Worm (Caenorhabditis elegans): ENCODE data around the gene nfu-1.

The nfu-1 gene

DNA sequence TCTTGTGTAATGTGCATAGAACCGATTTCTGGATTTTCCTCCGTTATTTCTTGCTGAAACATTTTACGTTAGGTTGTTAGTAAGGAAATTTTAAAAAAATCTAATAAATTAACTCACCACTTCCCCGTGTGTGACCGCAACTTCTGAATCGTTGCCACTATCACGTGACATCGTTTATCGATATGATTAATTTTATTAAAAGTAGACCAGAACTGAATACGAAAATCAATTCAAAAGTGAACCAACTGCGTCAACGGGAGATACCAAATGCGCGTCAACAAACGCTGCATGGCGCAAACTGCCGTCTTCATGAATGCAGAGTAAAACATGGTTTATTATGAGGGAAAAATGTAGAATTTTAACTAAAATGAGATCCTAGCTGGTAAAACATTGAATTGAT lies 21.2 kb upstream of the nfu-1 start, which contains the start of gene sir-2.1:
Gene sir-2.1, minus strand, starts transcription at position 212 of the 400 bp plus-strand sequence.
- no peak for TF ChIP-seq fos-1 (tag; optimal IDR thresholded peaks at IDR 0.05)
- no peak for TF ChIP-seq elt-1 (tag; optimal IDR thresholded peaks at IDR 0.05)
- peak; percentile 55 for TF ChIP-seq nhr-23 (tag; optimal IDR thresholded peaks at IDR 0.05)
- TF ChIP-seq nfya-1 (tag; optimal IDR thresholded peaks at IDR 0.05; ENCODE audit: insufficient read depth), result peak; percentile 26
- peak; percentile 58 for TF ChIP-seq lin-15B (tag; optimal IDR thresholded peaks at IDR 0.05)
- TF ChIP-seq pha-4 (tag; optimal IDR thresholded peaks at IDR 0.05), result peak; percentile 47
- TF ChIP-seq ceh-9 (tag; optimal IDR thresholded peaks at IDR 0.05), result no peak
- peak; percentile 9 for TF ChIP-seq nhr-25 (tag; optimal IDR thresholded peaks at IDR 0.05)
- peak; percentile 32 for TF ChIP-seq elt-2 (tag; optimal IDR thresholded peaks at IDR 0.05)
- peak; percentile 27 for TF ChIP-seq lin-39 (tag; optimal IDR thresholded peaks at IDR 0.05)
- TF ChIP-seq snpc-4 (tag; optimal IDR thresholded peaks at IDR 0.05), result peak; percentile 33
- peak; percentile 2 for TF ChIP-seq jun-1 (tag; optimal IDR thresholded peaks at IDR 0.05)
- peak; percentile 31 for TF ChIP-seq ceh-28 (tag; optimal IDR thresholded peaks at IDR 0.05)
- peak; percentile 59 for TF ChIP-seq ama-1 (optimal IDR thresholded peaks at IDR 0.05)
- TF ChIP-seq lsy-12 (tag; optimal IDR thresholded peaks at IDR 0.05), result peak; percentile 54
- TF ChIP-seq fkh-10 (GFP tag; optimal IDR thresholded peaks at IDR 0.05), result no peak
- peak; percentile 13 for TF ChIP-seq nhr-43 (tag; optimal IDR thresholded peaks at IDR 0.05; ENCODE audit: poor library complexity, severe bottlenecking)
- no peak for TF ChIP-seq pqm-1 (tag; optimal IDR thresholded peaks at IDR 0.05)

DNA sequence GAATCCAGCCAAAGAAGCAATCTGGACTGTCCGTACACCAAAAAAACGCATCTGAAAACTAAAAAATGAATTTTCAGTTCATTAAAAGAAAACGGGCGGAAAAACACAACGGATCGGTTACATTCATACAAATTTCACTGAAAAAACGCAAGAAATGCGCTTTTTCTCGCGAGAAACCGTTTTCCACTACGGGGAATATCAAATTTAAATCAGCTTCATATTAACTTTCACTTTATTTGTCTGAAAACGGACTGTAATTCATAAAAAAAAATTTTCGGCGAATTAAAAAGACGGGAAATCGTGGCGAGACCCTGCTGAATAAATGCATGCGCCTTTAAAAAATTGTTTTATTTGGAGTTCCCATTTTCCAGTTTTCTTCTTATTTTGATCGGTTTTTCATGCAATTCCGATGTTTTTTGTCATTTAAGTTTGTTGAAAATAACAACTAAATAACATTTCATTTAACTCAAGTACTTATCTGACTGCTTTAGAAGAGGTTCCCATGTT lies 19.4 kb upstream of the nfu-1 start, which contains the start of gene pges-2:
Gene pges-2, minus strand, starts transcription at position 51 of the 507 bp plus-strand sequence.
- TF ChIP-seq nhr-237 (tag; optimal IDR thresholded peaks at IDR 0.05), result no peak
- TF ChIP-seq hmg-11 (tag; optimal IDR thresholded peaks at IDR 0.05), result peak; percentile 42
- peak; percentile 3 for TF ChIP-seq snpc-4 (tag; optimal IDR thresholded peaks at IDR 0.05)
- peak; percentile 35 for TF ChIP-seq pqm-1 (tag; optimal IDR thresholded peaks at IDR 0.05)
- no peak for TF ChIP-seq egl-27 (tag; optimal IDR thresholded peaks at IDR 0.05)
- peak; percentile 43 for TF ChIP-seq nfya-1 (tag; optimal IDR thresholded peaks at IDR 0.05; ENCODE audit: insufficient read depth)
- TF ChIP-seq skn-1 (tag; optimal IDR thresholded peaks at IDR 0.05), result no peak
- no peak for TF ChIP-seq jun-1 (tag; optimal IDR thresholded peaks at IDR 0.05)
- TF ChIP-seq lin-15B (tag; optimal IDR thresholded peaks at IDR 0.05), result peak; percentile 40
- no peak for TF ChIP-seq tbx-2 (tag; optimal IDR thresholded peaks at IDR 0.05)
- TF ChIP-seq pha-4 (tag; optimal IDR thresholded peaks at IDR 0.05), result peak; percentile 36

DNA sequence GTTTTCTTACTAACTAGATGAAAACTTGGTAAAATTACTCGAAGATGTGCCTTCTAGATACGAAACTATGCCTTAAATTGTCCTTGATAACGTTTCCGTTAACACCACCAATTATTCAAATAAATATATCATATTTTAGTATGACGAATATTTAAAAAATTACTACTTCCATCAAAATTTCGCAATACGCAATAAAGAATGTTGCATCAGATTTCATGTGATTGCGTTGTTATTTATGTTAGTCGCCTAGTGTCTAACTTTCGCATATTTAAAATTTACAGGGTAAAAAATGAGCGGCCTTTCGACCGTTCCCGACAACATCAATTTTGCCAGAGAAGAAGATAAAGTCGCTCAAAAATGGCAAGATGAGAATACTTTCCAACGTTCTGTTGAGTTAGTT lies 18.9 kb upstream of the nfu-1 start, which contains the start of gene iars-1:
Gene iars-1, plus strand, starts transcription at position 276 of the 400 bp plus-strand sequence.
- TF ChIP-seq daf-12 (tag; optimal IDR thresholded peaks at IDR 0.05) (no peak), zag-1 (tag; optimal IDR thresholded peaks at IDR 0.05) (no peak), nhr-11 (tag; optimal IDR thresholded peaks at IDR 0.05) (no peak), nhr-76 (tag; optimal IDR thresholded peaks at IDR 0.05) (no peak), elt-2 (tag; optimal IDR thresholded peaks at IDR 0.05) (no peak), ceh-28 (tag; optimal IDR thresholded peaks at IDR 0.05) (no peak), egl-27 (tag; optimal IDR thresholded peaks at IDR 0.05) (no peak), ceh-9 (tag; optimal IDR thresholded peaks at IDR 0.05) (no peak), nhr-67 (tag; optimal IDR thresholded peaks at IDR 0.05) (no peak), nhr-25 (tag; optimal IDR thresholded peaks at IDR 0.05) (no peak), R02D3.7 (tag; optimal IDR thresholded peaks at IDR 0.05) (no peak), tbx-2 (tag; optimal IDR thresholded peaks at IDR 0.05) (no peak)

DNA sequence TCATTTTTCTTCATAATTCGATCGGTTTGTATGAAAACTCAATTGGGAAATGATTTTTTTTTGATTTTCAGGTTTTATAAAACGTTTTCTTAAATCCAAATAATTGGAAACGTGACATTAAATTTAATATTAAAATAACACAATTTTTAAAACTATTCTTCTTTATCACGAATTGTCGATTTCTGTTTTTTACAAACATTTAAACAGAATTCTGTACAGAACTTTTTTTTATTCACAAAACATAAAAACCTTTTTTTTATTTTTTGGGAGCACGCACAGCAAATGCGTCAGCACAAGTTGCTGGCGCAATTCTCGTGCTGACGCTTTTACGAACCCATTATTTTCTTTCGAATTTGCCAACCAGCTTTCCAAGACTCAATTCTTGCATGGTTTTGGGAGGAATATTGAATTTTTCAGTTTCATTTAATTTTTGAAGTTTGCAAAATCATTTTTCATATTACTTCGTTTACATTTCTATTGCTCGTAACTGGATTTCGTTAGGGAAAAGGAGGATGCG lies 13.4 kb upstream of the nfu-1 start, which contains the start of gene mpz-5:
Gene mpz-5, minus strand, starts transcription at position 51 of the 517 bp plus-strand sequence.
- TF ChIP-seq lin-39 (tag; optimal IDR thresholded peaks at IDR 0.05) (no peak), pha-4 (tag; optimal IDR thresholded peaks at IDR 0.05) (peak; percentile 86), nhr-77 (tag; optimal IDR thresholded peaks at IDR 0.05) (peak; percentile 19), R02D3.7 (tag; optimal IDR thresholded peaks at IDR 0.05) (peak; percentile 13), egl-27 (tag; optimal IDR thresholded peaks at IDR 0.05) (no peak), sea-2 (GFP tag; optimal IDR thresholded peaks at IDR 0.05) (no peak), egl-5 (tag; optimal IDR thresholded peaks at IDR 0.05) (peak; percentile 91), lin-15B (tag; optimal IDR thresholded peaks at IDR 0.05) (peak; percentile 67), ceh-28 (tag; optimal IDR thresholded peaks at IDR 0.05) (peak; percentile 47), elt-2 (tag; optimal IDR thresholded peaks at IDR 0.05) (peak; percentile 20), nfya-1 (tag; optimal IDR thresholded peaks at IDR 0.05; ENCODE audit: insufficient read depth) (peak; percentile 72), lsy-12 (tag; optimal IDR thresholded peaks at IDR 0.05) (peak; percentile 42), snpc-4 (tag; optimal IDR thresholded peaks at IDR 0.05) (peak; percentile 60), nhr-23 (tag; optimal IDR thresholded peaks at IDR 0.05) (peak; percentile 77), tbx-2 (tag; optimal IDR thresholded peaks at IDR 0.05) (peak; percentile 51), pqm-1 (tag; optimal IDR thresholded peaks at IDR 0.05) (peak; percentile 23), jun-1 (tag; optimal IDR thresholded peaks at IDR 0.05) (peak; percentile 19), nhr-25 (tag; optimal IDR thresholded peaks at IDR 0.05) (peak; percentile 25), daf-12 (tag; optimal IDR thresholded peaks at IDR 0.05) (no peak), hmg-11 (tag; optimal IDR thresholded peaks at IDR 0.05) (peak; percentile 78)
